Fruit fly (Drosophila melanogaster): ENCODE measurements around the gene Ir7d.
A peak's percentile ranks its signal among the peaks of the same experiment; 100 is the strongest.

The Ir7d gene

dm6 chrX:7909482-7909881 is 30.8 kb upstream of the Ir7d start (continued):
- TF ChIP-seq vfl (GFP tag; optimal IDR thresholded peaks at IDR 0.05) = no peak
- TF ChIP-seq nmo (GFP tag; optimal IDR thresholded peaks at IDR 0.05) = peak; percentile 17
- TF ChIP-seq CG18619 (GFP tag; optimal IDR thresholded peaks at IDR 0.05) = no peak
- TF ChIP-seq gem (tag; optimal IDR thresholded peaks at IDR 0.05) = peak; percentile 62
- TF ChIP-seq lab (GFP tag; optimal IDR thresholded peaks at IDR 0.05) = peak; percentile 63
- TF ChIP-seq B-H1 (GFP tag; IDR thresholded peaks at IDR 0.05) = 0 out of 3 replicates have a peak, but pooled peaks have one; percentile 11
- TF ChIP-seq lmd (GFP tag; IDR thresholded peaks at IDR 0.05) = 0 out of 2 replicates have a peak, but pooled peaks have one; percentile 33
- peak; percentile 11 for TF ChIP-seq Fer1 (GFP tag; optimal IDR thresholded peaks at IDR 0.05)
- no peak for TF ChIP-seq ab (GFP tag; optimal IDR thresholded peaks at IDR 0.05)
- TF ChIP-seq CG7839 (tag; optimal IDR thresholded peaks at IDR 0.05) = peak; percentile 21
- TF ChIP-seq CG18599 (GFP tag; optimal IDR thresholded peaks at IDR 0.05) = peak; percentile 42
- TF ChIP-seq CG14014 (GFP tag; IDR thresholded peaks at IDR 0.05) = 0 out of 2 replicates have a peak, but pooled peaks have one; percentile 14
- peak; percentile 7 for TF ChIP-seq CG2712 (tag; optimal IDR thresholded peaks at IDR 0.05)
- peak; percentile 10 for TF ChIP-seq HmgZ (tag; optimal IDR thresholded peaks at IDR 0.05)
- TF ChIP-seq Tbp (GFP tag; optimal IDR thresholded peaks at IDR 0.05) = no peak
- no peak for TF ChIP-seq ham (GFP tag; IDR thresholded peaks at IDR 0.05)
- TF ChIP-seq ranshi (GFP tag; IDR thresholded peaks at IDR 0.05) = 0 out of 2 replicates have a peak, but pooled peaks have one; percentile 36
- 0 out of 2 replicates have a peak, but pooled peaks have one; percentile 11 for TF ChIP-seq esg (GFP tag; conservative IDR thresholded peaks at IDR 0.05)
- 0 out of 3 replicates have a peak, but pooled peaks have one; percentile 50 for TF ChIP-seq ase (GFP tag; IDR thresholded peaks at IDR 0.05)
- peak; percentile 15 for TF ChIP-seq D19A (tag; optimal IDR thresholded peaks at IDR 0.05)
- no peak for TF ChIP-seq CG9797 (GFP tag; optimal IDR thresholded peaks at IDR 0.05)
- peak; percentile 24; the same call in 1 of the 2 replicates for TF ChIP-seq vvl (GFP tag; IDR thresholded peaks at IDR 0.05)
- peak; percentile 49 for TF ChIP-seq GATAe (GFP tag; conservative IDR thresholded peaks at IDR 0.05)
- TF ChIP-seq CG9609 (GFP tag; optimal IDR thresholded peaks at IDR 0.05) = no peak
- TF ChIP-seq sens-2 (GFP tag; IDR thresholded peaks at IDR 0.05) = no peak
- no peak for TF ChIP-seq NfI (GFP tag; optimal IDR thresholded peaks at IDR 0.05)
- TF ChIP-seq CG18011 (GFP tag; optimal IDR thresholded peaks at IDR 0.05) = no peak
- peak; percentile 79 for TF ChIP-seq Med (GFP tag)
- peak; percentile 14 for TF ChIP-seq cwo (GFP tag; optimal IDR thresholded peaks at IDR 0.05)
- TF ChIP-seq Deaf1 (tag; optimal IDR thresholded peaks at IDR 0.05) = no peak
- TF ChIP-seq dimm (GFP tag; IDR thresholded peaks at IDR 0.05) = no peak
- TF ChIP-seq E2f1 (GFP tag; IDR thresholded peaks at IDR 0.05) = peak; percentile 34; the same call in 1 of the 2 replicates
- peak; percentile 5 for TF ChIP-seq CG4820 (GFP tag; optimal IDR thresholded peaks at IDR 0.05)
- TF ChIP-seq Sox102F (GFP tag; optimal IDR thresholded peaks at IDR 0.05) = no peak
- no peak for TF ChIP-seq stwl (tag; optimal IDR thresholded peaks at IDR 0.05)
- TF ChIP-seq CG7556 (GFP tag; optimal IDR thresholded peaks at IDR 0.05) = peak; percentile 20
- no peak for TF ChIP-seq CG6689 (GFP tag; IDR thresholded peaks at IDR 0.05)
- TF ChIP-seq zf30C (GFP tag; optimal IDR thresholded peaks at IDR 0.05) = peak; percentile 18
- peak; percentile 50; the same call in 1 of the 2 replicates for TF ChIP-seq stc (GFP tag; IDR thresholded peaks at IDR 0.05)
- no peak for TF ChIP-seq ssp (GFP tag; IDR thresholded peaks at IDR 0.05)
- TF ChIP-seq sob (GFP tag; IDR thresholded peaks at IDR 0.05) = 0 out of 2 replicates have a peak, but pooled peaks have one; percentile 23
- peak; percentile 16 for TF ChIP-seq CG10979 (tag; optimal IDR thresholded peaks at IDR 0.05)
- TF ChIP-seq Six4 (GFP tag; optimal IDR thresholded peaks at IDR 0.05) = no peak
- 0 out of 2 replicates have a peak, but pooled peaks have one; percentile 44 for TF ChIP-seq ttk (GFP tag; IDR thresholded peaks at IDR 0.05)
- peak; percentile 27 for TF ChIP-seq ATbp (GFP tag; optimal IDR thresholded peaks at IDR 0.05)
- TF ChIP-seq mld (GFP tag; IDR thresholded peaks at IDR 0.05; ENCODE audit: partially characterized antibody) = no peak
- TF ChIP-seq Pdp1 (GFP tag; optimal IDR thresholded peaks at IDR 0.05) = peak in 1 of 2 experiments; percentile 9
- no peak for TF ChIP-seq zen (tag; optimal IDR thresholded peaks at IDR 0.05)
- TF ChIP-seq CoRest (tag; optimal IDR thresholded peaks at IDR 0.05) = peak; percentile 29
- peak; percentile 51; the same call in 1 of the 2 replicates for TF ChIP-seq CG32532 (GFP tag; IDR thresholded peaks at IDR 0.05)
